Fruit fly (Drosophila melanogaster) whole organism, embryonic: ENCODE measurements around the gene CG6749.

ENCODE experiments used
- CG10321 ChIP-seq: fragments of 200-800 bp; sonication (Bioruptor generic); IDR thresholded peaks from 2 replicates; pipeline ENCODE4 v1.3.6; 2022; ENCODE audit warnings: missing biosample characterization, missing genetic modification characterization
- CG2202 ChIP-seq: fragments of 200-800 bp; sonication (Bioruptor generic); optimal IDR thresholded peaks from 2 replicates; lab custom pipeline; 2018; ENCODE audit warnings: missing biosample characterization, mild to moderate bottlenecking, missing genetic modification characterization
- Dip3 ChIP-seq: fragments of 200-800 bp; sonication (Bioruptor generic); optimal IDR thresholded peaks from 3 replicates; lab custom pipeline; 2016; ENCODE audit warnings: missing biosample characterization, missing genetic modification characterization
- HLHmδ ChIP-seq: fragments of 200-800 bp; sonication (Bioruptor generic); optimal IDR thresholded peaks from 2 replicates; lab custom pipeline; 2018; ENCODE audit warnings: missing biosample characterization, mild to moderate bottlenecking, missing genetic modification characterization, moderate library complexity
- Rx ChIP-seq: fragments of 200-800 bp; sonication (Bioruptor generic); IDR thresholded peaks from 2 replicates; pipeline ENCODE4 v1.3.6; 2022; ENCODE audit warnings: missing biosample characterization, missing genetic modification characterization
- Sox102F ChIP-seq: fragments of 200-800 bp; sonication (Bioruptor generic); optimal IDR thresholded peaks from 2 replicates; lab custom pipeline; 2018; ENCODE audit warnings: missing biosample characterization, mild to moderate bottlenecking, missing genetic modification characterization, moderate library complexity
- Taf1 ChIP-seq: fragments of 200-800 bp; sonication (Bioruptor generic); IDR thresholded peaks from 2 replicates; pipeline ENCODE4 v1.3.6; 2022; ENCODE audit warnings: missing biosample characterization, missing genetic modification characterization
- fd96Cb ChIP-seq: fragments of 200-800 bp; sonication (Bioruptor generic); optimal IDR thresholded peaks from 2 replicates; lab custom pipeline; 2018; ENCODE audit warnings: missing biosample characterization, mild to moderate bottlenecking, missing genetic modification characterization, moderate library complexity

- no peak for TF ChIP-seq HLHmδ
- no peak for TF ChIP-seq Dip3
- TF ChIP-seq CG10321 (GFP tag; lab: Robert Waterston, UW): no peak
- TF ChIP-seq Taf1 (GFP tag; lab: Robert Waterston, UW): no peak
- TF ChIP-seq fd96Cb (tag; lab: Kevin White, UChicago): no peak
- TF ChIP-seq CG2202: no peak
- no peak for TF ChIP-seq Rx (GFP tag; lab: Robert Waterston, UW)
- TF ChIP-seq Sox102F (GFP tag; lab: Kevin White, UChicago): no peak
Observed at dm6 chr3L:9733563-9733962, at the start of gene CG6749.
